Worm (Caenorhabditis elegans): ENCODE data around the gene F38A1.8.

The F38A1.8 gene

DNA sequence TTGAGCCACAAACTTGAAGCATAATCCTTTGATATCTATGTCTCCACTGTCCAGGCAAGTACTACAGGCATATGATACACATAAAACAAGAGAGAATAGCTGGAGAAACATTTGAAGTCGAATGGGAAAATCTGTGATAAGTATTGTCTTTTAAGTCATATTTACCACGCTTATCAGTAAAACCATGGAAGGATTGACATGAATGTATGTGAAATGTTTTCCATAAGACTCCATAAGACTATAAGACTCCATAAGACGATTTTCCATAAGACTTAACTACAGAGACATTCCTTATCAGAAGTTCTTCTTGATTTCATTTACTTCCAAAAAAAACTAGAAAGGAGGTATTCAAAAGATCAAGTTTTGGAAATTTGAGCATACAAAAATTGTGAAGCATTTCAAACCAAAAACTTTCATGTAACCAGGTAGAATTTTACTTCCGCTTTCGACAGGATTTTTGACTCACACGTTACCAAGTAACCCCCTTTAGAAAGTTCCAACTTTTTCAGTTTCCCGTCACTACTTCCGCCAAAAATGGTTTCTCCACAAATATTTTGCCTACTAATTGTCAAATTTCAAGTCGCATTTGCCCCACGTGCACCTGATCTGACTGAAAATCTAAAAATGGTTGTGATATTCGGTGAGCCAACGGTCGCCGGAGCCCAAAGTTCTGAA, 7.2 kb upstream of the F38A1.8 start, which contains the start of the genes clec-165 and F38A1.11:
Gene clec-165 (minus strand): TSS at position 125 of the 675 bp plus-strand sequence.
Gene F38A1.11 (plus strand): TSS at position 625 of the 675 bp plus-strand sequence.
- TF ChIP-seq gmeb-2 (tag; optimal IDR thresholded peaks at IDR 0.05) = no peak
- TF ChIP-seq C38D4.7 (GFP tag; optimal IDR thresholded peaks at IDR 0.05) = no peak
- no peak for TF ChIP-seq nhr-11 (tag; optimal IDR thresholded peaks at IDR 0.05)
- no peak for TF ChIP-seq ref-2 (tag; optimal IDR thresholded peaks at IDR 0.05)

DNA sequence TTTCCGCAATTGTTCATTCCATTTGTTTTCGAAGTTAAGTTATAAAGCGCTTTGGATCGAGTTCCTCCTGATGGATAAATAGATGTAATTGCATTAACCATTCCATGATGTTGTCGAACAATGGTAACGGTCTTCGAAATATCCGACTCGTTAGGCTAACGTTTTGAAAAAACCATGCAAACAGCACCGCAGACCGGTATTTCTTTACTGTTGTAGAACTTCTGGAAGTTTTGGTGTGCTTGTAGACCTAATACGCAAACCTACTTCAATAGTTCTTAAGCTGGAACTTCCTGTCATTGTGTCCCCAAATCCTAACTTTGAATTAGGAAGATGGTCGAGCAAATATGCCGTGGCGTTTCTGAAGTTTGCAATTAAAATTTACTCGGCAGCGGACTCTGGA, 5.6 kb upstream of the F38A1.8 start, which contains the start of gene F38A1.9:
Gene F38A1.9 (minus strand): TSS at position 101 of the 400 bp plus-strand sequence.
- TF ChIP-seq K09A11.1 (tag; optimal IDR thresholded peaks at IDR 0.05; ENCODE audit: insufficient read depth) = no peak
- no peak for TF ChIP-seq ceh-14 (tag; optimal IDR thresholded peaks at IDR 0.05)
- TF ChIP-seq sox-4 (tag; optimal IDR thresholded peaks at IDR 0.05) = no peak
- TF ChIP-seq pha-2 (tag; optimal IDR thresholded peaks at IDR 0.05) = no peak
- TF ChIP-seq sox-2 (GFP tag; IDR thresholded peaks at IDR 0.05) = no peak
- no peak for TF ChIP-seq hlh-30 (tag; optimal IDR thresholded peaks at IDR 0.05; ENCODE audit: insufficient read depth)
- TF ChIP-seq npax-4 (tag; optimal IDR thresholded peaks at IDR 0.05) = no peak
- TF ChIP-seq zip-5 (tag; optimal IDR thresholded peaks at IDR 0.05) = no peak
- TF ChIP-seq pag-3 (tag; optimal IDR thresholded peaks at IDR 0.05; ENCODE audit: borderline replicate concordance) = no peak
- no peak for TF ChIP-seq lim-6 (tag; optimal IDR thresholded peaks at IDR 0.05)
- no peak for TF ChIP-seq nhr-232 (tag; optimal IDR thresholded peaks at IDR 0.05)
- TF ChIP-seq hlh-13 (GFP tag; optimal IDR thresholded peaks at IDR 0.05) = no peak
- TF ChIP-seq dve-1 (tag; optimal IDR thresholded peaks at IDR 0.05) = no peak
- no peak for TF ChIP-seq odd-2 (tag; optimal IDR thresholded peaks at IDR 0.05)
- TF ChIP-seq ceh-18 (tag; optimal IDR thresholded peaks at IDR 0.05) = no peak
- no peak for TF ChIP-seq hlh-15 (tag; optimal IDR thresholded peaks at IDR 0.05)
- TF ChIP-seq gmeb-2 (tag; optimal IDR thresholded peaks at IDR 0.05) = no peak
- no peak for TF ChIP-seq unc-55 (GFP tag; optimal IDR thresholded peaks at IDR 0.05)
- TF ChIP-seq dmd-4 (tag; optimal IDR thresholded peaks at IDR 0.05; ENCODE audit: borderline replicate concordance) = no peak
- TF ChIP-seq elt-4 (tag; optimal IDR thresholded peaks at IDR 0.05) = no peak

DNA sequence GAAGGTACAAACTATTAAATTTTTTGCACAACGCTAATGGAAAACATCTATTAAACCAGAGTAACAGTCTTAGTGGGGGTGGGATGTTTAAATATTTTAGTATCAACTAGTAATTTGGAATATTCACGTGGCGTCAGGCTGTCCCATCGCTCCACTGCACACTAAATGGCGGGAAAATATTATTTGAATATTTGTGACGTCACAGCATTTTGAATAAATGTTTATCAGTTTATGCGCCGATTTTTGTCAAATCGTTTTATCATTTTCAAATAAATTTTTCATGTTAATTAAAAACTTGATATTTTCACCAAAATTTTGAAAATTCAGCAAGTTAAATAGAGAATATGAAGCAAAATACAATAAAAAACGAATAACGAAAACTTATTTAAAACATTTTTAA, 3.6 kb upstream of the F38A1.8 start, which contains the start of gene F38A1.15:
Gene F38A1.15 (minus strand): TSS at position 101 of the 400 bp plus-strand sequence.
- TF ChIP-seq ets-4 (tag; optimal IDR thresholded peaks at IDR 0.05) = no peak
- no peak for TF ChIP-seq rnt-1 (tag; optimal IDR thresholded peaks at IDR 0.05)
- TF ChIP-seq hlh-6 (tag; optimal IDR thresholded peaks at IDR 0.05) = no peak
- TF ChIP-seq F13H6.1 (tag; optimal IDR thresholded peaks at IDR 0.05) = no peak
- no peak for TF ChIP-seq npax-4 (tag; optimal IDR thresholded peaks at IDR 0.05)
- TF ChIP-seq zip-5 (tag; optimal IDR thresholded peaks at IDR 0.05) = no peak
- no peak for TF ChIP-seq madf-2 (tag; optimal IDR thresholded peaks at IDR 0.05)
- no peak for TF ChIP-seq lim-6 (tag; optimal IDR thresholded peaks at IDR 0.05)
- no peak for TF ChIP-seq pax-1 (tag; optimal IDR thresholded peaks at IDR 0.05)

DNA sequence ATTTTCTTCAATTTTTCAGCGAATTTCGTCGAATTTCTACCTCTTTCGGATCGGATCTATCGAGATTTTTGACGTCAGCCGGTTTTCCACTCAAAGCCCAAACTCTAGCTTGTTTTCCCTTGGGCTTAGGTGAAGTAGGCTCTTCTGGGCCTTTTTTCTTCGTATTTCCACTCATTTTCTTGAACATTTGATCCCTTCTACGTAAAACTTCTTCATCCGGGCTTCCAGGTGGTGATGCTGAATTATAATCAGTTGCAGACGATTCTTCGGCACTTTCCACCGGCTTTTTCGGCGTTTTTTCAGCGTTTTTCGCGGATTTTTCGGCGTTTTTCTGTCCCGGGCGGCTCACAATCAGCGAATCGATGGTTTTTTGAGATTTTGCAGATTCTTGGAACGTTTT, 1.5 kb downstream of the F38A1.8 start:
- TF ChIP-seq nhr-11 (tag; optimal IDR thresholded peaks at IDR 0.05) (no peak), ahr-1 (tag; optimal IDR thresholded peaks at IDR 0.05) (no peak), dmd-4 (tag; optimal IDR thresholded peaks at IDR 0.05; ENCODE audit: borderline replicate concordance) (no peak), odd-2 (tag; optimal IDR thresholded peaks at IDR 0.05) (no peak), pha-4 (tag; optimal IDR thresholded peaks at IDR 0.05) (no peak)

DNA sequence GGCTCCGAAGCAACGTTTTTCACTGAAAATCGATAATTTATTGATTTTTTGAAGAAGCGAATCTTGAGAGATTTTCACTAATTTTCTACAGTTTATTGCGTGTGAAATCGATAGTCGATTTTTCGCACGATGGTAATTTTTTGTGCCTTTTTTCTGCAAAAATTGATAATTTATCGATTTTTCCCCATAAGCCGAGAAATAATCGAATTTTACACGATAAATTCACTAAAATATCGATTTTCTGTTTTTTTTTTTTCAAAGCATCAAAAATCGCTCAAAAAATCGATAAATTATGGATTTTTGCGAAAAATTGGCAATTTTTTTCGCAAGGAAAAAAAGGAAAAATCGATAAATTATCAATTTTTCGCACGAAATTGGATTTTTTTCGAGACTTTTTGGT, 3.9 kb downstream of the F38A1.8 start:
- no peak for TF ChIP-seq npax-4 (tag; optimal IDR thresholded peaks at IDR 0.05)
- peak; percentile 10 for TF ChIP-seq ceh-48 (tag; optimal IDR thresholded peaks at IDR 0.05)
- TF ChIP-seq zip-5 (tag; optimal IDR thresholded peaks at IDR 0.05) = no peak

Measured in whole organism, late embryonic.